Worm (Caenorhabditis elegans) whole organism, L1 larva: ENCODE measurements around the gene selt-1.1.

Source experiments
- Y116A8C.19 ChIP-seq: sonication (generic microtip); optimal IDR thresholded peaks from 2 replicates; lab custom pipeline; 2016; ENCODE audit warnings: missing compliant biosample characterization, missing genetic modification characterization, borderline replicate concordance
- ama-1 ChIP-seq: fragments of 150-350 bp; optimal IDR thresholded peaks from 2 replicates; lab custom pipeline; 2014
- blmp-1 ChIP-seq: fragments of 150-350 bp; optimal IDR thresholded peaks from 2 replicates; lab custom pipeline; 2014; ENCODE audit warnings: missing biosample characterization, missing genetic modification characterization
- ceh-82 ChIP-seq, 3 experiments: fragments of 150-350 bp in 1 of 3; sonication (generic microtip) in 2 of 3; optimal IDR thresholded peaks; 2 replicates each; lab custom pipeline; 2014 to 2017; ENCODE audit warnings: missing biosample characterization in 3 of 3, missing genetic modification characterization in 3 of 3
- ceh-88 ChIP-seq: fragments of 200-800 bp; sonication (Bioruptor generic); IDR thresholded peaks from 2 replicates; pipeline ENCODE4 v1.3.6; 2022; ENCODE audit warnings: missing genetic modification characterization, missing compliant biosample characterization
- ceh-90 ChIP-seq: sonication (generic microtip); optimal IDR thresholded peaks from 2 replicates; lab custom pipeline; 2016; ENCODE audit warnings: missing genetic modification characterization, missing compliant biosample characterization
- ces-1 ChIP-seq: fragments of 150-350 bp; optimal IDR thresholded peaks from 2 replicates; lab custom pipeline; 2014; ENCODE audit warnings: missing biosample characterization, missing genetic modification reagents, missing genetic modification characterization
- dpl-1 ChIP-seq, 3 experiments: fragments of 150-350 bp in 2 of 3; sonication (generic microtip) in 1 of 3; optimal IDR thresholded peaks; 2 replicates each; lab custom pipeline; 2014 to 2017; ENCODE audit warnings: missing biosample characterization in 3 of 3, missing genetic modification characterization in 3 of 3, missing genetic modification reagents in 3 of 3
- dsc-1 ChIP-seq: sonication (generic microtip); optimal IDR thresholded peaks from 2 replicates; lab custom pipeline; 2016; ENCODE audit warnings: mild to moderate bottlenecking, missing genetic modification characterization, missing compliant biosample characterization
- egl-13 ChIP-seq: sonication (generic microtip); optimal IDR thresholded peaks from 2 replicates; lab custom pipeline; 2016; ENCODE audit warnings: missing genotype, missing genetic modification reagents, missing genetic modification characterization, missing compliant biosample characterization
- egl-27 ChIP-seq, 2 experiments: fragments of 150-350 bp in 1 of 2; sonication (generic microtip); optimal IDR thresholded peaks; 3 replicates each; lab custom pipeline; 2017 to 2018; ENCODE audit warnings: missing biosample characterization in 2 of 2, missing genetic modification characterization in 2 of 2, missing genetic modification reagents in 2 of 2
- elt-2 ChIP-seq: sonication (generic microtip); optimal IDR thresholded peaks from 2 replicates; lab custom pipeline; 2016; ENCODE audit warnings: missing genetic modification characterization, mild to moderate bottlenecking, inconsistent platforms, missing compliant biosample characterization, missing genetic modification reagents
- ets-5 ChIP-seq: fragments of 200-800 bp; sonication (Bioruptor generic); IDR thresholded peaks from 2 replicates; pipeline ENCODE4 v1.3.6; 2022; ENCODE audit warnings: missing genetic modification characterization, missing compliant biosample characterization
- fkh-10 ChIP-seq: sonication (generic microtip); optimal IDR thresholded peaks from 2 replicates; lab custom pipeline; 2017; ENCODE audit warnings: missing biosample characterization, missing genetic modification reagents, missing genetic modification characterization
- fkh-8 ChIP-seq: sonication (generic microtip); optimal IDR thresholded peaks from 2 replicates; lab custom pipeline; 2016; ENCODE audit warnings: mild to moderate bottlenecking, missing genetic modification characterization, missing compliant biosample characterization
- fos-1 ChIP-seq: fragments of 150-350 bp; optimal IDR thresholded peaks from 2 replicates; lab custom pipeline; 2014; ENCODE audit warnings: missing biosample characterization, missing genetic modification characterization
- grh-1 ChIP-seq: fragments of 200-800 bp; sonication (Bioruptor generic); IDR thresholded peaks from 2 replicates; pipeline ENCODE4 v1.3.6; 2022; ENCODE audit warnings: missing genetic modification reagents, missing genetic modification characterization, missing compliant biosample characterization
- hlh-17 ChIP-seq: fragments of 200-800 bp; sonication (Bioruptor generic); optimal IDR thresholded peaks from 2 replicates; lab custom pipeline; 2018; ENCODE audit warnings: missing genetic modification characterization, mild to moderate bottlenecking, missing compliant biosample characterization, moderate library complexity, borderline replicate concordance
- hpl-2 ChIP-seq: fragments of 150-350 bp; optimal IDR thresholded peaks from 2 replicates; lab custom pipeline; 2014; ENCODE audit warnings: missing biosample characterization, missing genetic modification reagents, missing genetic modification characterization
- irx-1 ChIP-seq: sonication (generic microtip); optimal IDR thresholded peaks from 2 replicates; lab custom pipeline; 2016; ENCODE audit warnings: missing genetic modification characterization, missing compliant biosample characterization
- isw-1 ChIP-seq: fragments of 200-800 bp; sonication (Bioruptor generic); IDR thresholded peaks from 2 replicates; pipeline ENCODE4 v1.3.6; 2022; ENCODE audit warnings: missing genetic modification characterization, missing compliant biosample characterization
- lin-13 ChIP-seq: fragments of 150-350 bp; optimal IDR thresholded peaks from 2 replicates; lab custom pipeline; 2014; ENCODE audit warnings: missing biosample characterization, missing genetic modification reagents, missing genetic modification characterization
- lin-14 ChIP-seq: fragments of 200-800 bp; sonication (Bioruptor generic); optimal IDR thresholded peaks from 2 replicates; lab custom pipeline; 2018; ENCODE audit warnings: mild to moderate bottlenecking, missing genetic modification characterization, moderate library complexity, missing compliant biosample characterization
- lin-15B ChIP-seq: fragments of 150-350 bp; sonication (generic microtip); optimal IDR thresholded peaks from 3 replicates; lab custom pipeline; 2014; ENCODE audit warnings: missing biosample characterization, missing genetic modification characterization
- lin-39 ChIP-seq: fragments of 150-350 bp; optimal IDR thresholded peaks from 2 replicates; lab custom pipeline; 2014; ENCODE audit warnings: missing biosample characterization, missing genetic modification reagents, missing genetic modification characterization
- lir-3 ChIP-seq: sonication (generic microtip); optimal IDR thresholded peaks from 2 replicates; lab custom pipeline; 2016; ENCODE audit warnings: mild to moderate bottlenecking, missing genetic modification characterization, moderate library complexity, missing compliant biosample characterization; ENCODE audit not compliant: poor library complexity
- lsy-2 ChIP-seq, 2 experiments: fragments of 150-350 bp; optimal IDR thresholded peaks; 2 replicates each; lab custom pipeline; 2014; ENCODE audit warnings: missing biosample characterization in 2 of 2, missing genetic modification characterization in 2 of 2
- mef-2 ChIP-seq: fragments of 150-350 bp; optimal IDR thresholded peaks from 2 replicates; lab custom pipeline; 2014; ENCODE audit warnings: missing biosample characterization, missing genetic modification characterization
- nhr-12 ChIP-seq: sonication (generic microtip); optimal IDR thresholded peaks from 2 replicates; lab custom pipeline; 2017; ENCODE audit warnings: missing biosample characterization, missing genetic modification characterization
- nhr-237 ChIP-seq: fragments of 150-350 bp; optimal IDR thresholded peaks from 2 replicates; lab custom pipeline; 2014; ENCODE audit warnings: missing biosample characterization, missing genetic modification characterization
- nhr-28 ChIP-seq: fragments of 150-350 bp; optimal IDR thresholded peaks from 2 replicates; lab custom pipeline; 2014; ENCODE audit warnings: missing biosample characterization, missing genetic modification characterization
- nhr-47 ChIP-seq: sonication (generic microtip); optimal IDR thresholded peaks from 2 replicates; lab custom pipeline; 2016; ENCODE audit warnings: mild to moderate bottlenecking, missing genetic modification characterization, moderate library complexity, missing compliant biosample characterization
- nhr-71 ChIP-seq: sonication (generic microtip); optimal IDR thresholded peaks from 2 replicates; lab custom pipeline; 2016; ENCODE audit warnings: mild to moderate bottlenecking, missing genetic modification characterization, moderate library complexity, missing compliant biosample characterization
- nhr-76 ChIP-seq: sonication (generic microtip); optimal IDR thresholded peaks from 2 replicates; lab custom pipeline; 2017; ENCODE audit warnings: missing biosample characterization, missing genetic modification characterization
- nhr-90 ChIP-seq: sonication (generic microtip); optimal IDR thresholded peaks from 2 replicates; lab custom pipeline; 2016; ENCODE audit warnings: mild to moderate bottlenecking, missing genetic modification characterization, missing compliant biosample characterization; ENCODE audit not compliant: poor library complexity
- rnt-1 ChIP-seq: sonication (generic microtip); optimal IDR thresholded peaks from 2 replicates; lab custom pipeline; 2016; ENCODE audit warnings: mild to moderate bottlenecking, missing genetic modification characterization, moderate library complexity, missing compliant biosample characterization
- skn-1 ChIP-seq: fragments of 150-350 bp; optimal IDR thresholded peaks from 2 replicates; lab custom pipeline; 2014; ENCODE audit warnings: missing biosample characterization, missing genetic modification characterization
- snpc-4 ChIP-seq: fragments of 150-350 bp; optimal IDR thresholded peaks from 2 replicates; lab custom pipeline; 2014; ENCODE audit warnings: missing biosample characterization, missing genetic modification characterization
- snu-23 ChIP-seq: sonication (generic microtip); optimal IDR thresholded peaks from 2 replicates; lab custom pipeline; 2016; ENCODE audit warnings: missing genetic modification characterization, missing compliant biosample characterization
- unc-30 ChIP-seq: sonication (generic microtip); optimal IDR thresholded peaks from 2 replicates; lab custom pipeline; 2017; ENCODE audit warnings: missing biosample characterization, missing genetic modification characterization
- unc-86 ChIP-seq: sonication (generic microtip); optimal IDR thresholded peaks from 2 replicates; lab custom pipeline; 2016; ENCODE audit warnings: missing genetic modification characterization, missing compliant biosample characterization
- unc-98 ChIP-seq: fragments of 200-800 bp; sonication (Bioruptor generic); IDR thresholded peaks from 2 replicates; pipeline ENCODE4 v1.3.6; 2022; ENCODE audit warnings: missing genetic modification characterization, missing compliant biosample characterization
- vab-15 ChIP-seq: sonication (generic microtip); optimal IDR thresholded peaks from 2 replicates; lab custom pipeline; 2017; ENCODE audit warnings: missing genotype, mild to moderate bottlenecking, missing genetic modification characterization, missing compliant biosample characterization
- xbp-1 ChIP-seq: sonication (generic microtip); optimal IDR thresholded peaks from 2 replicates; lab custom pipeline; 2016; ENCODE audit warnings: missing genetic modification characterization, missing compliant biosample characterization
- zag-1 ChIP-seq: fragments of 150-350 bp; optimal IDR thresholded peaks from 2 replicates; lab custom pipeline; 2014; ENCODE audit warnings: missing biosample characterization, missing genetic modification characterization
- zip-4 ChIP-seq: fragments of 200-800 bp; sonication (Bioruptor generic); optimal IDR thresholded peaks from 2 replicates; lab custom pipeline; 2018; ENCODE audit warnings: mild to moderate bottlenecking, missing genetic modification characterization, moderate library complexity, missing compliant biosample characterization
- ztf-11 ChIP-seq, 2 experiments: sonication (generic microtip); optimal IDR thresholded peaks; 2 replicates each; lab custom pipeline; 2016 to 2017; ENCODE audit warnings: missing genetic modification characterization in 2 of 2, missing biosample characterization in 1 of 2, missing compliant biosample characterization in 1 of 2
- ztf-4 ChIP-seq: fragments of 150-350 bp; optimal IDR thresholded peaks from 2 replicates; lab custom pipeline; 2014; ENCODE audit warnings: missing biosample characterization, missing genetic modification characterization

The selt-1.1 gene

ce11 chrX:11555046-11555445, 8.8 kb upstream of the selt-1.1 start:
- TF ChIP-seq egl-27 (tag; optimal IDR thresholded peaks at IDR 0.05; lab: Kevin White, UChicago), result no peak
- TF ChIP-seq elt-2 (tag; lab: Kevin White, UChicago), result peak; percentile 35
- TF ChIP-seq nhr-237, result no peak

ce11 chrX:11554522-11554921, 8.2 kb upstream of the selt-1.1 start:
- TF ChIP-seq nhr-12 (no peak), unc-98 (GFP tag; lab: Robert Waterston, UW) (no peak), isw-1 (GFP tag; lab: Robert Waterston, UW) (no peak), unc-86 (tag; lab: Kevin White, UChicago) (peak; percentile 20), nhr-71 (tag; lab: Kevin White, UChicago) (no peak), nhr-28 (tag; lab: Kevin White, UChicago) (no peak), lin-14 (GFP tag; lab: Kevin White, UChicago) (peak; percentile 43), Y116A8C.19 (tag; lab: Kevin White, UChicago) (no peak), dsc-1 (tag; lab: Kevin White, UChicago) (peak; percentile 13)

DNA sequence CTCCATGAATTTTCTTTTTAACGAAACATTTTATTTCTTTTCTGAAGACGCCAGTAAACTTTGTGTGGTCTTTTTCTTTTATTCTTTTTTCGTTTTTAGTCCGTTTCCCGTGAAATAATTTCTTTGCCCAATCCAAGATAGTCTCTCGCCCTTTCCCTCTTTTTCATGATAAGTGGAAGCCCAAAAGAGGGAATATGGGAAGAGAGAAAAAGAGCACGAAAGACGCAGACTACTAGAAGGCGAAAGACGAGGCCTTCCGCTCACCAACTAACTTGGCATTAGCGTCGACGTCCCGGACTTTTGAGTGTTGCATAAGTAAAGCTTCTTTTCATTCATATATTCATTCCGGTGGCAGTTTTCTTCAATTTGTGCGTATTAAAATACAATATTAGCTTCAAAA, 6.6 kb upstream of the selt-1.1 start:
- no peak for TF ChIP-seq nhr-76 (tag; lab: Kevin White, UChicago)
- TF ChIP-seq rnt-1 (tag; lab: Kevin White, UChicago), result no peak
- TF ChIP-seq ztf-4, result no peak
- no peak for TF ChIP-seq dpl-1 (GFP tag; optimal IDR thresholded peaks at IDR 0.05; lab: Kevin White, UChicago)
- no peak for TF ChIP-seq egl-27 (tag; optimal IDR thresholded peaks at IDR 0.05; lab: Kevin White, UChicago)
- TF ChIP-seq isw-1 (GFP tag; lab: Robert Waterston, UW), result no peak
- no peak for TF ChIP-seq vab-15 (tag; lab: Kevin White, UChicago)
- no peak for TF ChIP-seq grh-1 (GFP tag; lab: Robert Waterston, UW)
- TF ChIP-seq xbp-1 (tag; lab: Kevin White, UChicago), result no peak
- peak; percentile 13 for TF ChIP-seq nhr-47 (tag; lab: Kevin White, UChicago)
- TF ChIP-seq ztf-11 (tag; optimal IDR thresholded peaks at IDR 0.05; lab: Kevin White, UChicago), result no peak
- TF ChIP-seq fkh-10 (GFP tag; lab: Kevin White, UChicago), result peak; percentile 23
- TF ChIP-seq skn-1, result no peak
- no peak for TF ChIP-seq ama-1 (lab: Kevin White, UChicago)
- TF ChIP-seq lir-3 (tag; lab: Kevin White, UChicago), result no peak
- no peak for TF ChIP-seq lin-13 (GFP tag; lab: Kevin White, UChicago)
- TF ChIP-seq fkh-8 (tag; lab: Kevin White, UChicago), result no peak
- no peak for TF ChIP-seq ces-1 (GFP tag; lab: Kevin White, UChicago)
- TF ChIP-seq lin-15B, result no peak
- TF ChIP-seq nhr-90 (tag; lab: Kevin White, UChicago), result no peak
- peak in 1 of 3 experiments; percentile 37 for TF ChIP-seq ceh-82 (tag; optimal IDR thresholded peaks at IDR 0.05; lab: Kevin White, UChicago)
- no peak for TF ChIP-seq ceh-88 (GFP tag; lab: Robert Waterston, UW)
- TF ChIP-seq irx-1 (tag; lab: Kevin White, UChicago), result no peak
- TF ChIP-seq lin-14 (GFP tag; lab: Kevin White, UChicago), result peak; percentile 64
- no peak for TF ChIP-seq zag-1 (tag; lab: Kevin White, UChicago)

DNA sequence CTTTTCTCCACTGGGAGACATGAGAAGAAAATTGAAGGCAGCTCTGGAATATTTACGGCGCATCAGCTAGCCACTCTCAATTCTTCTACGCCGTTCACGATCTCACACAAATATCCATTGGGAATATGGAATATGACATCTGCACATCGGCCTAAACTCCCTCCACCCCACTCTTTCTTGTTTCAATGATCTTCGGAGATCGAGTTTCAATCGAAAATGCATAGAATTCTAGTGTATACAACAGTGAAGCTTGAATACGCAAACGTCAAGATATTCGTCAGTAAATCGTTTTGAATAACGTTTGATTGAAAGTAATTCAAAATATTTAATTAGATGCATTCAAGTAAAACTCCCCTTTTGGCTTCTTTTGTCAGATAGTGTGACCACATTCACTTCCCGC, 5.5 kb upstream of the selt-1.1 start:
- TF ChIP-seq egl-13, result no peak
- no peak for TF ChIP-seq snu-23 (GFP tag; lab: Kevin White, UChicago)
- no peak for TF ChIP-seq blmp-1
- no peak for TF ChIP-seq nhr-12
- no peak for TF ChIP-seq zip-4 (GFP tag; lab: Kevin White, UChicago)
- TF ChIP-seq lsy-2 (tag; optimal IDR thresholded peaks at IDR 0.05; lab: Kevin White, UChicago), result no peak
- TF ChIP-seq ceh-90 (tag; lab: Kevin White, UChicago), result no peak
- TF ChIP-seq lin-39 (tag; lab: Kevin White, UChicago), result no peak
- TF ChIP-seq hpl-2, result no peak
- no peak for TF ChIP-seq grh-1 (GFP tag; lab: Robert Waterston, UW)
- no peak for TF ChIP-seq snpc-4
- no peak for TF ChIP-seq hlh-17
- TF ChIP-seq fos-1 (tag; lab: Kevin White, UChicago), result no peak
- no peak for TF ChIP-seq ets-5 (GFP tag; lab: Robert Waterston, UW)
- TF ChIP-seq nhr-28 (tag; lab: Kevin White, UChicago), result no peak
- no peak for TF ChIP-seq mef-2 (tag; lab: Kevin White, UChicago)
- no peak for TF ChIP-seq irx-1 (tag; lab: Kevin White, UChicago)
- TF ChIP-seq nhr-71 (tag; lab: Kevin White, UChicago), result no peak
- TF ChIP-seq unc-30 (tag; lab: Kevin White, UChicago), result no peak
